Worm (Caenorhabditis elegans) whole organism, L2 larva: ENCODE results near the gene F08F1.9.

Experiments
- ceh-16 ChIP-seq: fragments of 150-350 bp; optimal IDR thresholded peaks from 2 replicates; lab custom pipeline; 2014; ENCODE audit warnings: missing biosample characterization, missing genetic modification characterization
- egl-27 ChIP-seq: sonication (generic microtip); optimal IDR thresholded peaks from 3 replicates; lab custom pipeline; 2017; ENCODE audit warnings: missing biosample characterization, missing genetic modification reagents, missing genetic modification characterization
- lin-13 ChIP-seq: fragments of 150-350 bp; optimal IDR thresholded peaks from 2 replicates; lab custom pipeline; 2014; ENCODE audit warnings: missing biosample characterization, missing genetic modification reagents, missing genetic modification characterization
- nhr-12 ChIP-seq: fragments of 150-350 bp; optimal IDR thresholded peaks from 2 replicates; lab custom pipeline; 2014; ENCODE audit warnings: missing biosample characterization, missing genetic modification characterization
- nhr-129 ChIP-seq: fragments of 150-350 bp; optimal IDR thresholded peaks from 2 replicates; lab custom pipeline; 2014; ENCODE audit warnings: missing biosample characterization, missing genetic modification characterization
- nhr-237 ChIP-seq: fragments of 150-350 bp; optimal IDR thresholded peaks from 2 replicates; lab custom pipeline; 2014; ENCODE audit warnings: missing biosample characterization, missing genetic modification characterization

DNA sequence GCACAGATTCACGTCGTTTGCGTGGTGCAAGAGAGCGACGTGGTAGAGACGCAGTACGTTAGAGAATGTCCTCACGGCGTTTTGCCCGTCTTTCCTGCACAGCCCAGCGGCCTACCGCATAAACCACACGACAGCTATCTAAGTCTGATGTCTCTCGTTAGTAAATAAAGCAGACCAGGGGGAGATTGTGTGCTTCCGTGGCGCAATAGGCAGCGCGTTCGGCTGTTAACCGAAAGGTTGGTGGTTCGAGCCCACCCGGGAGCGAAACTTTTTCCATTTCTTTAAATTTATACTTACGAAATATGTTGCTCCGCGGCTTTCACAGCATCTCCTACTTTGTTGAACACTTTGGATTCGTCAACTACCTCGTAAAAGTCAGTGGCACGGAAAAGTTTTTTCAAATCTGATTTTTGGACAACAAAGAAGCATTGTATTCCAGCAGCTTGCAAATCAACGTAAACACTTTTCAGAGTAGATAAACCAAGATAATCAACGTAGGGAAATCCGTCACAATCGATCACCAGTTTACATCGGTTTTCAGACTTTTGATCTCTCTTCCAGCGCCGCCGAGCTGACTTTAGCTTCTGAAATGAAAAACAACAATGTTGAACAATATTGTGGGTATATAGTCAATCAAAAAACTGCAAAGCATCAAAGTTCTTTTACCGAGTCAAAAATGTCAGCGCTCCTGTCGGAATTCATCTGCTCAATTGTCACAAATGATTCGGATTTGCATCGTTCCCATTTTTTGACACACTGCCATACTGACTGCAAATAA lies 6.2 kb downstream of the F08F1.9 start:
- peak; percentile 83 for TF ChIP-seq egl-27
- peak; percentile 51 for TF ChIP-seq ceh-16 (tag; lab: Kevin White, UChicago)
- peak; percentile 88 for TF ChIP-seq lin-13 (GFP tag; lab: Kevin White, UChicago)
- peak; percentile 32 for TF ChIP-seq nhr-12 (tag; lab: Kevin White, UChicago)
- no peak for TF ChIP-seq nhr-237
- peak; percentile 95 for TF ChIP-seq nhr-129 (tag; lab: Kevin White, UChicago)
